Worm (Caenorhabditis elegans) whole organism, early embryonic: Measurements from ENCODE around the gene Y49G5A.1.
"Not testable (repeated sequence)": the region's sequence is repeated elsewhere in the genome, so short reads cannot be mapped to it uniquely, and the experiment has no call there.

Experiments
- ama-1 ChIP-seq: fragments of 150-350 bp; optimal IDR thresholded peaks from 2 replicates; lab custom pipeline; 2014
- ceh-36 ChIP-seq: sonication (generic microtip); optimal IDR thresholded peaks from 2 replicates; lab custom pipeline; 2016; ENCODE audit warnings: missing genetic modification characterization, inconsistent platforms, missing compliant biosample characterization
- scrt-1 ChIP-seq: fragments of 200-800 bp; sonication (Bioruptor generic); IDR thresholded peaks from 2 replicates; pipeline ENCODE4 v1.3.6; 2022; ENCODE audit warnings: missing genetic modification characterization, missing compliant biosample characterization
- sea-1 ChIP-seq: fragments of 200-800 bp; sonication (Bioruptor generic); conservative IDR thresholded peaks from 2 replicates; pipeline ENCODE4 v1.3.6; 2022; ENCODE audit warnings: missing genetic modification characterization, missing compliant biosample characterization
- tbx-11 ChIP-seq: fragments of 200-800 bp; sonication (Bioruptor generic); IDR thresholded peaks from 2 replicates; pipeline ENCODE4 v1.3.6; 2022; ENCODE audit warnings: missing genetic modification characterization, missing compliant biosample characterization
- tbx-37 ChIP-seq: fragments of 200-800 bp; sonication (Bioruptor generic); conservative IDR thresholded peaks from 2 replicates; pipeline ENCODE4 v1.3.6; 2022; ENCODE audit warnings: missing genetic modification reagents, missing genetic modification characterization, missing compliant biosample characterization

- not testable (repeated sequence) for TF ChIP-seq ama-1 (lab: Kevin White, UChicago); tbx-11 (GFP tag; lab: Robert Waterston, UW); tbx-37 (GFP tag; lab: Robert Waterston, UW); scrt-1; sea-1
- peak; percentile 12 for TF ChIP-seq ceh-36 (tag; lab: Kevin White, UChicago)
These were observed 2.7 kb downstream of the Y49G5A.1 start for ce11 chrV:5284270-5284980.
